Worm (Caenorhabditis elegans) whole organism, late embryonic: ENCODE results near the gene pqn-96.

ENCODE experiments used
- F13H6.1 ChIP-seq: sonication (generic microtip); optimal IDR thresholded peaks from 2 replicates; lab custom pipeline; 2016; ENCODE audit warnings: missing genetic modification characterization, missing compliant biosample characterization
- Y22D7AL.16 ChIP-seq: sonication (generic microtip); optimal IDR thresholded peaks from 2 replicates; lab custom pipeline; 2016; ENCODE audit warnings: missing genetic modification characterization, missing compliant biosample characterization
- ama-1 ChIP-seq: fragments of 150-350 bp; optimal IDR thresholded peaks from 2 replicates; lab custom pipeline; 2014
- dve-1 ChIP-seq: sonication (generic microtip); optimal IDR thresholded peaks from 2 replicates; lab custom pipeline; 2017; ENCODE audit warnings: antibody characterized with exemption, mild to moderate bottlenecking, missing genetic modification characterization, missing compliant biosample characterization
- pag-3 ChIP-seq: sonication (generic microtip); optimal IDR thresholded peaks from 2 replicates; lab custom pipeline; 2016; ENCODE audit warnings: missing compliant biosample characterization, missing genetic modification characterization, borderline replicate concordance
- pqm-1 ChIP-seq: sonication (generic microtip); optimal IDR thresholded peaks from 2 replicates; lab custom pipeline; 2016; ENCODE audit warnings: missing genetic modification characterization, missing compliant biosample characterization
- tbx-7 ChIP-seq: sonication (generic microtip); optimal IDR thresholded peaks from 2 replicates; lab custom pipeline; 2016; ENCODE audit warnings: missing genotype, missing genetic modification characterization, missing compliant biosample characterization

ce11 chrIII:8439312-8439711 is at the start of gene pqn-96:
- no peak for TF ChIP-seq ama-1
- TF ChIP-seq pag-3 = no peak
- no peak for TF ChIP-seq Y22D7AL.16 (tag; lab: Kevin White, UChicago)
- no peak for TF ChIP-seq dve-1 (tag; lab: Kevin White, UChicago)
- no peak for TF ChIP-seq tbx-7 (tag; lab: Kevin White, UChicago)
- TF ChIP-seq pqm-1 (tag; lab: Kevin White, UChicago) = no peak
- TF ChIP-seq F13H6.1 (tag; lab: Kevin White, UChicago) = no peak
